Worm (Caenorhabditis elegans) whole organism, late embryonic: Measurements from ENCODE around the gene spex-3.

Experiments used
- C08G9.2 ChIP-seq: sonication (generic microtip); optimal IDR thresholded peaks from 2 replicates; lab custom pipeline; 2016; ENCODE audit warnings: mild to moderate bottlenecking, missing genetic modification characterization, moderate library complexity, missing compliant biosample characterization
- ama-1 ChIP-seq: fragments of 150-350 bp; optimal IDR thresholded peaks from 2 replicates; lab custom pipeline; 2014
- ceh-45 ChIP-seq: fragments of 200-800 bp; sonication (Bioruptor generic); IDR thresholded peaks from 2 replicates; pipeline ENCODE4 v1.3.6; 2022; ENCODE audit warnings: missing genetic modification reagents, missing genetic modification characterization, missing compliant biosample characterization
- elt-2 ChIP-seq: sonication (generic microtip); optimal IDR thresholded peaks from 2 replicates; lab custom pipeline; 2016; ENCODE audit warnings: missing genetic modification reagents, missing genetic modification characterization, missing compliant biosample characterization
- gmeb-2 ChIP-seq: sonication (generic microtip); optimal IDR thresholded peaks from 2 replicates; lab custom pipeline; 2016; ENCODE audit warnings: missing genetic modification characterization, inconsistent platforms, missing compliant biosample characterization
- sox-2 ChIP-seq: fragments of 200-800 bp; sonication (Bioruptor generic); IDR thresholded peaks from 2 replicates; pipeline ENCODE4 v1.3.6; 2022; ENCODE audit warnings: missing genetic modification reagents, missing genetic modification characterization, missing compliant biosample characterization
- zip-5 ChIP-seq: sonication (generic microtip); optimal IDR thresholded peaks from 2 replicates; lab custom pipeline; 2016; ENCODE audit warnings: missing genetic modification characterization, missing compliant biosample characterization

DNA sequence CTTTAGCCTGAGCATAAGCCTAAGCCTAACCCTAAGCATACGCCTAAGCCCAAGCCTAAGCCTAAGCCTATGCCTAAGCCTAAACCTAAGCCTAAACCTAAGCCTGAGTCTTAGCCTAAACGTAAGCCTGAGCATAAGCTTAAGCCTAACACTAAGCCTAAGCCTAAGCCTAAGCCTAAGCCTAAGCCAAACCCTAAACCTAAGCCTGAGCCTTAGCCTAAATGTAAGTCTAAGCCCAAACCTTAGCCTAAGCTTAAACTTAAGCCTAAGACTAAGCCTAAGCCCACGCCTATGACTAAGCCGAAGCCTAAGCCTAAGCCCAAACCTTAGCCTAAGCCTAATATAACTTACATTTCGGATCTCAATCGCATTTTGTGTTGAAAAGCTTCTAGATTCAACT is 1.8 kb upstream of the spex-3 start:
- TF ChIP-seq zip-5 (tag; lab: Kevin White, UChicago) (no peak), C08G9.2 (no peak), sox-2 (GFP tag; lab: Robert Waterston, UW) (no peak), ama-1 (lab: Kevin White, UChicago) (no peak), gmeb-2 (no peak), ceh-45 (no peak), elt-2 (tag; lab: Kevin White, UChicago) (no peak)
